Fruit fly (Drosophila melanogaster) whole organism, embryonic: ENCODE data around the gene CG7646.

Source experiments
- Bdp1 ChIP-seq: fragments of 200-800 bp; sonication (Bioruptor generic); optimal IDR thresholded peaks from 3 replicates; lab custom pipeline; 2016; ENCODE audit warnings: missing biosample characterization, missing genetic modification characterization
- CG1024 ChIP-seq: fragments of 200-800 bp; sonication (Bioruptor generic); IDR thresholded peaks from 2 replicates; pipeline ENCODE4 v1.3.6; 2022; ENCODE audit warnings: missing biosample characterization, missing genetic modification characterization
- CG10366 ChIP-seq: fragments of 200-800 bp; sonication (Bioruptor generic); IDR thresholded peaks from 2 replicates; pipeline ENCODE4 v1.3.6; 2022; ENCODE audit warnings: missing biosample characterization, missing genetic modification characterization
- CG10979 ChIP-seq: fragments of 200-800 bp; sonication (Bioruptor generic); optimal IDR thresholded peaks from 2 replicates; lab custom pipeline; 2018; ENCODE audit warnings: missing biosample characterization, mild to moderate bottlenecking, missing genetic modification characterization, moderate library complexity
- CG11723 ChIP-seq: fragments of 200-800 bp; sonication (Bioruptor generic); optimal IDR thresholded peaks from 2 replicates; lab custom pipeline; 2017; ENCODE audit warnings: missing biosample characterization, mild to moderate bottlenecking, missing genetic modification characterization
- CG13287 ChIP-seq: fragments of 200-800 bp; sonication (Bioruptor generic); IDR thresholded peaks from 2 replicates; pipeline ENCODE4 v1.3.6; 2022; ENCODE audit warnings: missing biosample characterization, missing genetic modification characterization; ENCODE audit not compliant: partially characterized antibody
- CG13894 ChIP-seq: fragments of 200-800 bp; sonication (Bioruptor generic); optimal IDR thresholded peaks from 3 replicates; lab custom pipeline; 2018; ENCODE audit warnings: missing biosample characterization, mild to moderate bottlenecking, missing genetic modification characterization, moderate library complexity
- CG15269 ChIP-seq: fragments of 200-800 bp; sonication (Bioruptor generic); optimal IDR thresholded peaks from 2 replicates; lab custom pipeline; 2018; ENCODE audit warnings: missing biosample characterization, mild to moderate bottlenecking, missing genetic modification characterization, moderate library complexity
- CG1529 ChIP-seq: fragments of 200-800 bp; sonication (Bioruptor generic); optimal IDR thresholded peaks from 3 replicates; lab custom pipeline; 2018; ENCODE audit warnings: missing biosample characterization, missing genetic modification characterization
- CG1603 ChIP-seq: fragments of 200-800 bp; sonication (Bioruptor generic); optimal IDR thresholded peaks from 2 replicates; lab custom pipeline; 2019; ENCODE audit warnings: missing biosample characterization, mild to moderate bottlenecking, missing genetic modification characterization, moderate library complexity
- CG17912 ChIP-seq: fragments of 200-800 bp; sonication (Bioruptor generic); optimal IDR thresholded peaks from 2 replicates; lab custom pipeline; 2018; ENCODE audit warnings: missing biosample characterization, mild to moderate bottlenecking, missing genetic modification characterization
- CG18619 ChIP-seq: fragments of 200-800 bp; sonication (Bioruptor generic); optimal IDR thresholded peaks from 3 replicates; lab custom pipeline; 2017; ENCODE audit warnings: missing biosample characterization, mild to moderate bottlenecking, missing genetic modification characterization
- CG2116 ChIP-seq: fragments of 200-800 bp; sonication (Bioruptor generic); optimal IDR thresholded peaks from 3 replicates; lab custom pipeline; 2018; ENCODE audit warnings: missing biosample characterization, mild to moderate bottlenecking, missing genetic modification characterization
- CG3281 ChIP-seq: fragments of 200-800 bp; sonication (Bioruptor generic); optimal IDR thresholded peaks from 3 replicates; lab custom pipeline; 2017; ENCODE audit warnings: missing biosample characterization, mild to moderate bottlenecking, missing genetic modification characterization
- CG33557 ChIP-seq: fragments of 200-800 bp; sonication (Bioruptor generic); optimal IDR thresholded peaks from 2 replicates; lab custom pipeline; 2019; ENCODE audit warnings: missing biosample characterization, mild to moderate bottlenecking, missing genetic modification characterization, moderate library complexity
- CG4617 ChIP-seq: fragments of 200-800 bp; sonication (Bioruptor generic); optimal IDR thresholded peaks from 3 replicates; lab custom pipeline; 2016; ENCODE audit warnings: missing biosample characterization, missing genetic modification characterization, borderline replicate concordance
- CG9215 ChIP-seq: fragments of 200-800 bp; sonication (Bioruptor generic); IDR thresholded peaks from 2 replicates; pipeline ENCODE4 v1.3.6; 2022; ENCODE audit warnings: missing biosample characterization, missing genetic modification characterization
- CHES-1-like ChIP-seq: fragments of 200-800 bp; sonication (Bioruptor generic); optimal IDR thresholded peaks from 2 replicates; lab custom pipeline; 2016; ENCODE audit warnings: missing biosample characterization, missing genetic modification characterization
- Chrac-16 ChIP-seq: fragments of 200-800 bp; sonication (Bioruptor generic); optimal IDR thresholded peaks from 3 replicates; lab custom pipeline; 2016; ENCODE audit warnings: missing biosample characterization, missing genetic modification characterization
- Dp ChIP-seq: fragments of 200-800 bp; sonication (Bioruptor generic); optimal IDR thresholded peaks from 2 replicates; lab custom pipeline; 2018; ENCODE audit warnings: missing biosample characterization, mild to moderate bottlenecking, missing genetic modification characterization, moderate library complexity
- HmgZ ChIP-seq: fragments of 200-800 bp; sonication (Bioruptor generic); optimal IDR thresholded peaks from 2 replicates; lab custom pipeline; 2018; ENCODE audit warnings: missing biosample characterization, mild to moderate bottlenecking, missing genetic modification characterization
- MBD-R2 ChIP-seq: fragments of 200-800 bp; sonication (Bioruptor generic); IDR thresholded peaks from 2 replicates; pipeline ENCODE4 v1.3.6; 2022; ENCODE audit warnings: missing biosample characterization, missing genetic modification characterization
- MESR4 ChIP-seq: fragments of 200-800 bp; sonication (Bioruptor generic); optimal IDR thresholded peaks from 2 replicates; lab custom pipeline; 2018; ENCODE audit warnings: missing biosample characterization, mild to moderate bottlenecking, missing genetic modification characterization, moderate library complexity
- MTF-1 ChIP-seq: fragments of 200-800 bp; sonication (Bioruptor generic); optimal IDR thresholded peaks from 2 replicates; lab custom pipeline; 2018; ENCODE audit warnings: missing biosample characterization, mild to moderate bottlenecking, missing genetic modification characterization, borderline replicate concordance
- Med ChIP-seq: fragments of 200-800 bp; sonication (Bioruptor generic); peaks from one replicate; lab custom pipeline; 2016; ENCODE audit warnings: missing biosample characterization, missing genetic modification characterization, mild to moderate bottlenecking, inconsistent platforms, moderate library complexity
- Pdp1 ChIP-seq, 2 experiments: fragments of 200-800 bp; sonication (Bioruptor generic); optimal IDR thresholded peaks; 3 replicates each; lab custom pipeline; 2016; ENCODE audit warnings: missing biosample characterization in 2 of 2, missing genetic modification characterization in 2 of 2, mild to moderate bottlenecking in 1 of 2, moderate library complexity in 1 of 2
- Sry-δ ChIP-seq: fragments of 200-800 bp; sonication (Bioruptor generic); optimal IDR thresholded peaks from 2 replicates; lab custom pipeline; 2016; ENCODE audit warnings: missing biosample characterization, missing genetic modification characterization
- croc ChIP-seq: fragments of 200-800 bp; sonication (Bioruptor generic); conservative IDR thresholded peaks from 3 replicates; pipeline ENCODE4 v1.3.6; 2022; ENCODE audit warnings: missing biosample characterization, missing genetic modification characterization
- dm ChIP-seq: fragments of 200-800 bp; sonication (Bioruptor generic); optimal IDR thresholded peaks from 3 replicates; lab custom pipeline; 2016; ENCODE audit warnings: missing biosample characterization, missing genetic modification characterization
- dmrt99B ChIP-seq: fragments of 200-800 bp; sonication (Bioruptor generic); optimal IDR thresholded peaks from 2 replicates; lab custom pipeline; 2018; ENCODE audit warnings: missing biosample characterization, mild to moderate bottlenecking, missing genetic modification characterization, moderate library complexity
- fd64A ChIP-seq: fragments of 200-800 bp; sonication (Bioruptor generic); optimal IDR thresholded peaks from 3 replicates; lab custom pipeline; 2018; ENCODE audit warnings: missing biosample characterization, mild to moderate bottlenecking, missing genetic modification characterization
- insv ChIP-seq, 2 experiments: fragments of 200-800 bp; sonication (Bioruptor generic); optimal IDR thresholded peaks; 3 replicates each; lab custom pipeline; 2016 to 2018; ENCODE audit warnings: missing biosample characterization in 2 of 2, missing genetic modification characterization in 2 of 2
- nmo ChIP-seq: fragments of 200-800 bp; sonication (Bioruptor generic); optimal IDR thresholded peaks from 2 replicates; lab custom pipeline; 2018; ENCODE audit warnings: missing biosample characterization, mild to moderate bottlenecking, missing genetic modification characterization, moderate library complexity
- onecut ChIP-seq: fragments of 200-800 bp; sonication (Bioruptor generic); IDR thresholded peaks from 2 replicates; pipeline ENCODE4 v1.3.6; 2022; ENCODE audit warnings: missing biosample characterization, missing genetic modification characterization
- pan ChIP-seq, 4 experiments: fragments of >200 bp in 3 of 4; fragments of 200-800 bp in 1 of 4; sonication (Bioruptor generic) in 1 of 4; optimal IDR thresholded peaks in 3 of 4; IDR thresholded peaks in 1 of 4; 2 replicates each; pipeline versions ENCODE4 v1.3.6 to Lab custom; 2017 to 2022; ENCODE audit warnings: missing biosample characterization in 2 of 4, missing genetic modification characterization in 2 of 4, mixed read lengths in 1 of 4
- pfk ChIP-seq: fragments of 200-800 bp; sonication (Bioruptor generic); optimal IDR thresholded peaks from 2 replicates; lab custom pipeline; 2018; ENCODE audit warnings: missing biosample characterization, mild to moderate bottlenecking, missing genetic modification characterization, moderate library complexity
- phol ChIP-seq: fragments of 200-800 bp; sonication (Bioruptor generic); optimal IDR thresholded peaks from 3 replicates; lab custom pipeline; 2018; ENCODE audit warnings: missing biosample characterization, mild to moderate bottlenecking, missing genetic modification characterization, moderate library complexity
- psq ChIP-seq: fragments of 200-800 bp; sonication (Bioruptor generic); optimal IDR thresholded peaks from 2 replicates; lab custom pipeline; 2017; ENCODE audit warnings: missing biosample characterization, missing genetic modification characterization
- sr ChIP-seq: fragments of 200-800 bp; sonication (Bioruptor generic); IDR thresholded peaks from 3 replicates; pipeline ENCODE4 v1.3.6; 2022; ENCODE audit warnings: missing biosample characterization, missing genetic modification characterization
- tin ChIP-seq: fragments of 200-800 bp; sonication (Bioruptor generic); optimal IDR thresholded peaks from 3 replicates; lab custom pipeline; 2016; ENCODE audit warnings: missing biosample characterization, missing genetic modification characterization
- tio ChIP-seq: fragments of 200-800 bp; sonication (Bioruptor generic); optimal IDR thresholded peaks from 2 replicates; lab custom pipeline; 2017; ENCODE audit warnings: missing biosample characterization, missing genetic modification characterization, inconsistent platforms
- toy ChIP-seq: fragments of 200-800 bp; sonication (Bioruptor generic); IDR thresholded peaks from 2 replicates; pipeline ENCODE4 v1.3.6; 2022; ENCODE audit warnings: missing biosample characterization, missing genetic modification characterization
- unc-4 ChIP-seq: fragments of 200-800 bp; sonication (Bioruptor generic); IDR thresholded peaks from 2 replicates; pipeline ENCODE4 v1.3.6; 2022; ENCODE audit warnings: missing biosample characterization, missing genetic modification characterization; ENCODE audit not compliant: partially characterized antibody
- zfh1 ChIP-seq: fragments of 200-800 bp; sonication (Bioruptor generic); IDR thresholded peaks from 3 replicates; pipeline ENCODE4 v1.3.6; 2022; ENCODE audit warnings: missing biosample characterization, missing genetic modification characterization

CG7646 gene

dm6 chr3L:20000081-20000736 is 8.5 kb downstream of the CG7646 start, which contains the start of the genes Tom20 and Gabat (continued):
- TF ChIP-seq dmrt99B (tag; lab: Kevin White, UChicago) (no peak), sr (GFP tag; lab: Robert Waterston, UW) (no peak), croc (GFP tag; lab: Robert Waterston, UW) (no peak)
- TF ChIP-seq, all 482 proteins: peak for 34

dm6 chr3L:20000878-20001640 is 9.4 kb downstream of the CG7646 start:
- TF ChIP-seq CG13894 (tag; lab: Kevin White, UChicago) (no peak), CG18619 (GFP tag; lab: Kevin White, UChicago) (no peak), CG1603 (tag; lab: Kevin White, UChicago) (peak; percentile 99), CG1024 (GFP tag; lab: Robert Waterston, UW) (peak; percentile 92), nmo (GFP tag; lab: Kevin White, UChicago) (peak; percentile 15), psq (GFP tag; lab: Kevin White, UChicago) (no peak), CG4617 (peak; percentile 62), dm (GFP tag; lab: Kevin White, UChicago) (no peak), tio (no peak), insv (GFP tag; optimal IDR thresholded peaks at IDR 0.05; lab: Kevin White, UChicago) (peak in 1 of 2 experiments; percentile 24), CG15269 (no peak), CG1529 (no peak), unc-4 (GFP tag; lab: Robert Waterston, UW) (0 out of 2 replicates have a peak, but pooled peaks have one; percentile 15), Med (GFP tag; lab: Kevin White, UChicago) (peak; percentile 70), toy (GFP tag; lab: Robert Waterston, UW) (no peak), CG10366 (GFP tag; lab: Robert Waterston, UW) (no peak), CG17912 (GFP tag; lab: Kevin White, UChicago) (peak; percentile 4), tin (GFP tag; lab: Kevin White, UChicago) (no peak), MTF-1 (no peak), CG9215 (GFP tag; lab: Robert Waterston, UW) (no peak), CHES-1-like (no peak), CG10979 (tag; lab: Kevin White, UChicago) (no peak), CG33557 (GFP tag; lab: Kevin White, UChicago) (peak; percentile 11), CG2116 (peak; percentile 23), phol (tag; lab: Kevin White, UChicago) (no peak), CG11723 (GFP tag; lab: Kevin White, UChicago) (peak; percentile 44), pfk (GFP tag; lab: Kevin White, UChicago) (peak; percentile 97), fd64A (GFP tag; lab: Kevin White, UChicago) (no peak), HmgZ (tag; lab: Kevin White, UChicago) (no peak), CG13287 (0 out of 2 replicates have a peak, but pooled peaks have one; percentile 22), Bdp1 (GFP tag; lab: Kevin White, UChicago) (no peak), Sry-δ (GFP tag; lab: Kevin White, UChicago) (peak; percentile 23), MBD-R2 (peak; percentile 38; the same call in 1 of the 2 replicates), Chrac-16 (GFP tag; lab: Kevin White, UChicago) (no peak), onecut (GFP tag; lab: Robert Waterston, UW) (peak; percentile 94), Pdp1 (GFP tag; optimal IDR thresholded peaks at IDR 0.05; lab: Kevin White, UChicago) (peak in 1 of 2 experiments; percentile 91), Dp (GFP tag; lab: Kevin White, UChicago) (peak; percentile 4), MESR4 (GFP tag; lab: Kevin White, UChicago) (peak; percentile 89), pan (optimal IDR thresholded peaks at IDR 0.05; lab: Kevin White, UChicago) (no peak), pan (GFP tag; optimal IDR thresholded peaks at IDR 0.05 in 1 of 2, IDR thresholded peaks at IDR 0.05 in 1 of 2) (no peak), zfh1 (GFP tag; lab: Robert Waterston, UW) (no peak), CG3281 (GFP tag; lab: Kevin White, UChicago) (no peak)
